Worm (Caenorhabditis elegans) whole organism, midembryonic: Measurements from ENCODE around the gene F10G7.5.

Experiments
- T22C8.4 ChIP-seq: fragments of 200-800 bp; sonication (Bioruptor generic); IDR thresholded peaks from 2 replicates; pipeline ENCODE4 v1.3.6; 2022; ENCODE audit warnings: missing genetic modification characterization, missing compliant biosample characterization
- flt-1 ChIP-seq: fragments of 200-800 bp; sonication (Bioruptor generic); IDR thresholded peaks from 2 replicates; pipeline ENCODE4 v1.3.6; 2022; ENCODE audit warnings: missing genetic modification characterization, missing compliant biosample characterization
- klf-2 ChIP-seq: fragments of 200-800 bp; sonication (Bioruptor generic); conservative IDR thresholded peaks from 2 replicates; pipeline ENCODE4 v1.3.6; 2022; ENCODE audit warnings: missing genetic modification reagents, missing genetic modification characterization, missing compliant biosample characterization
- tab-1 ChIP-seq: fragments of 200-800 bp; sonication (Bioruptor generic); IDR thresholded peaks from 2 replicates; pipeline ENCODE4 v1.3.6; 2022; ENCODE audit warnings: missing genetic modification characterization, missing compliant biosample characterization
- ztf-29 ChIP-seq: fragments of 200-800 bp; sonication (Bioruptor generic); IDR thresholded peaks from 2 replicates; pipeline ENCODE4 v1.3.6; 2022; ENCODE audit warnings: missing genetic modification reagents, missing genetic modification characterization, missing compliant biosample characterization

- TF ChIP-seq T22C8.4 (GFP tag; lab: Robert Waterston, UW) (no peak), flt-1 (GFP tag; lab: Robert Waterston, UW) (no peak), klf-2 (GFP tag; lab: Robert Waterston, UW) (no peak), ztf-29 (GFP tag; lab: Robert Waterston, UW) (no peak), tab-1 (no peak)
Measured at ce11 chrII:4733848-4734247, 40.6 kb downstream of the F10G7.5 start, which contains the start of gene F41C3.11.
